Fruit fly (Drosophila melanogaster): ENCODE data around the gene wds.

- TF ChIP-seq Gug (GFP tag; IDR thresholded peaks at IDR 0.05) (no peak), CG6854 (GFP tag; optimal IDR thresholded peaks at IDR 0.05) (no peak), fkh (GFP tag; optimal IDR thresholded peaks at IDR 0.05) (no peak), Blimp-1 (GFP tag; optimal IDR thresholded peaks at IDR 0.05) (no peak), CG16779 (tag; optimal IDR thresholded peaks at IDR 0.05) (no peak), CG11762 (GFP tag; optimal IDR thresholded peaks at IDR 0.05; ENCODE audit: insufficient read depth) (no peak), CG6808 (GFP tag; optimal IDR thresholded peaks at IDR 0.05) (no peak)
Observed at dm6 chrX:2546260-2546659, 39.5 kb upstream of the wds start.

Measured in whole organism, prepupa.